Worm (Caenorhabditis elegans): ENCODE measurements around the gene C06E4.8.

- TF ChIP-seq unc-62 (GFP tag; optimal IDR thresholded peaks at IDR 0.05), result no peak
- no peak for TF ChIP-seq rcor-1 (GFP tag; IDR thresholded peaks at IDR 0.05)
- TF ChIP-seq lsy-27 (tag; optimal IDR thresholded peaks at IDR 0.05; ENCODE audit: borderline replicate concordance, insufficient read depth), result no peak
- no peak for TF ChIP-seq nfya-1 (tag; optimal IDR thresholded peaks at IDR 0.05; ENCODE audit: borderline replicate concordance, insufficient read depth)
- TF ChIP-seq F55B11.4 (tag; optimal IDR thresholded peaks at IDR 0.05; ENCODE audit: borderline replicate concordance, insufficient read depth), result no peak
- TF ChIP-seq hlh-12 (tag; optimal IDR thresholded peaks at IDR 0.05), result no peak
- TF ChIP-seq ztf-18 (tag; optimal IDR thresholded peaks at IDR 0.05), result no peak
- no peak for TF ChIP-seq aptf-2 (GFP tag; conservative IDR thresholded peaks at IDR 0.05)
- no peak for TF ChIP-seq ekl-4 (GFP tag; IDR thresholded peaks at IDR 0.05)
- no peak for TF ChIP-seq snpc-4 (GFP tag; optimal IDR thresholded peaks at IDR 0.05)
- no peak for TF ChIP-seq snpc-4 (tag; optimal IDR thresholded peaks at IDR 0.05)
- no peak for TF ChIP-seq ama-1 (optimal IDR thresholded peaks at IDR 0.05)
- TF ChIP-seq ama-1 (GFP tag; optimal IDR thresholded peaks at IDR 0.05), result no peak
These were observed 25.1 kb downstream of the C06E4.8 start, which contains the start of gene C06E4.3 for ce11 chrIV:7260587-7260986.

Measured in whole organism, young adult.